Fruit fly (Drosophila melanogaster): ENCODE results near the gene ppk28.

The ppk28 gene

dm6 chrX:16768770-16769169 is 37.1 kb upstream of the ppk28 start (continued):
- no peak for TF ChIP-seq Mes4 (GFP tag; optimal IDR thresholded peaks at IDR 0.05)
- TF ChIP-seq seq (GFP tag; IDR thresholded peaks at IDR 0.05) = no peak
- TF ChIP-seq Fer1 (GFP tag; optimal IDR thresholded peaks at IDR 0.05) = peak; percentile 11
- no peak for TF ChIP-seq CG32767 (GFP tag; IDR thresholded peaks at IDR 0.05)
- no peak for TF ChIP-seq E2f1 (GFP tag; IDR thresholded peaks at IDR 0.05)
- no peak for TF ChIP-seq Usf (GFP tag; optimal IDR thresholded peaks at IDR 0.05)
- TF ChIP-seq Optix (GFP tag; IDR thresholded peaks at IDR 0.05) = no peak
- TF ChIP-seq slou (GFP tag; optimal IDR thresholded peaks at IDR 0.05) = no peak
- no peak for TF ChIP-seq Side (GFP tag; optimal IDR thresholded peaks at IDR 0.05)
- no peak for TF ChIP-seq CG7745 (tag; optimal IDR thresholded peaks at IDR 0.05)
- no peak for TF ChIP-seq so (GFP tag; IDR thresholded peaks at IDR 0.05)
- TF ChIP-seq tll (GFP tag; optimal IDR thresholded peaks at IDR 0.05) = no peak
- no peak for TF ChIP-seq CG12659 (GFP tag; optimal IDR thresholded peaks at IDR 0.05)
- no peak for TF ChIP-seq CG5245 (GFP tag; optimal IDR thresholded peaks at IDR 0.05)
- no peak for TF ChIP-seq CG4404 (GFP tag; IDR thresholded peaks at IDR 0.05)
- TF ChIP-seq ftz-f1 (GFP tag; optimal IDR thresholded peaks at IDR 0.05) = no peak
- peak; percentile 18 for TF ChIP-seq tap (tag; optimal IDR thresholded peaks at IDR 0.05)
- TF ChIP-seq Eip74EF (GFP tag; optimal IDR thresholded peaks at IDR 0.05) = no peak
- TF ChIP-seq CG17361 (GFP tag; IDR thresholded peaks at IDR 0.05) = 0 out of 3 replicates have a peak, but pooled peaks have one; percentile 22
- peak; percentile 42 for TF ChIP-seq gem (tag; optimal IDR thresholded peaks at IDR 0.05)
- TF ChIP-seq CG6654 (GFP tag; optimal IDR thresholded peaks at IDR 0.05) = no peak
- no peak for TF ChIP-seq ro (GFP tag; IDR thresholded peaks at IDR 0.05)
- TF ChIP-seq CG12104 (GFP tag; optimal IDR thresholded peaks at IDR 0.05) = no peak
- TF ChIP-seq CG6813 (GFP tag; optimal IDR thresholded peaks at IDR 0.05) = no peak
- peak; percentile 32 for TF ChIP-seq Med (GFP tag)
- no peak for TF ChIP-seq TFAM (GFP tag; optimal IDR thresholded peaks at IDR 0.05)
- no peak for TF ChIP-seq CG9215 (GFP tag; IDR thresholded peaks at IDR 0.05)
- no peak for TF ChIP-seq Xrp1 (GFP tag; IDR thresholded peaks at IDR 0.05)
- no peak for TF ChIP-seq ERR (GFP tag; optimal IDR thresholded peaks at IDR 0.05)
- no peak; the same call in 1 of the 2 replicates for TF ChIP-seq CG10366 (GFP tag; IDR thresholded peaks at IDR 0.05)
- no peak for TF ChIP-seq tgo (GFP tag; IDR thresholded peaks at IDR 0.05)
- TF ChIP-seq Six4 (GFP tag; optimal IDR thresholded peaks at IDR 0.05) = no peak
- no peak for TF ChIP-seq CG10565 (GFP tag; optimal IDR thresholded peaks at IDR 0.05)
- TF ChIP-seq Hr51 (GFP tag; optimal IDR thresholded peaks at IDR 0.05) = peak in 1 of 2 experiments; percentile 27
- TF ChIP-seq peb (GFP tag; IDR thresholded peaks at IDR 0.05) = no peak
- no peak for TF ChIP-seq CG17912 (GFP tag; optimal IDR thresholded peaks at IDR 0.05)
- TF ChIP-seq CG18262 (tag; optimal IDR thresholded peaks at IDR 0.05) = peak; percentile 51
- 0 out of 2 replicates have a peak, but pooled peaks have one; percentile 25 for TF ChIP-seq Ptx1 (GFP tag; IDR thresholded peaks at IDR 0.05)
- no peak for TF ChIP-seq fu2 (GFP tag; optimal IDR thresholded peaks at IDR 0.05)
- peak; percentile 9 for TF ChIP-seq CoRest (tag; optimal IDR thresholded peaks at IDR 0.05)

All from whole organism, embryonic.